Worm (Caenorhabditis elegans): Measurements from ENCODE around the gene M60.7.

The M60.7 gene

ce11 chrX:8231858-8232257, 29.1 kb downstream of the M60.7 start, which contains the start of gene K02A6.3 (continued):
- TF ChIP-seq somi-1 (GFP tag; optimal IDR thresholded peaks at IDR 0.05) (peak; percentile 86), xnd-1 (tag; optimal IDR thresholded peaks at IDR 0.05) (no peak), F22D6.2 (tag; optimal IDR thresholded peaks at IDR 0.05) (peak; percentile 78), ztf-3 (GFP tag; optimal IDR thresholded peaks at IDR 0.05) (peak; percentile 25), madf-10 (tag; optimal IDR thresholded peaks at IDR 0.05) (peak; percentile 63), cebp-2 (GFP tag; IDR thresholded peaks at IDR 0.05) (no peak), ceh-27 (GFP tag; optimal IDR thresholded peaks at IDR 0.05) (peak; percentile 74), ztf-28 (GFP tag; IDR thresholded peaks at IDR 0.05) (no peak), ama-1 (optimal IDR thresholded peaks at IDR 0.05) (no peak), ama-1 (GFP tag; optimal IDR thresholded peaks at IDR 0.05) (no peak), C17E4.6 (GFP tag; IDR thresholded peaks at IDR 0.05) (no peak), F10E7.11 (tag; optimal IDR thresholded peaks at IDR 0.05) (no peak), T26A5.8 (tag; optimal IDR thresholded peaks at IDR 0.05) (no peak), nhr-27 (tag; optimal IDR thresholded peaks at IDR 0.05) (no peak), ceh-58 (GFP tag; IDR thresholded peaks at IDR 0.05) (no peak), snpc-4 (GFP tag; optimal IDR thresholded peaks at IDR 0.05) (no peak), snpc-4 (tag; optimal IDR thresholded peaks at IDR 0.05) (peak in 2 of 4 experiments; percentile 51), ZK185.1 (tag; optimal IDR thresholded peaks at IDR 0.05; ENCODE audit: poor library complexity, severe bottlenecking) (peak; percentile 69), Y95B8A.8 (GFP tag; IDR thresholded peaks at IDR 0.05) (peak; percentile 57; the same call in 1 of the 2 replicates), nfya-2 (GFP tag; IDR thresholded peaks at IDR 0.05) (no peak), ztf-26 (tag; optimal IDR thresholded peaks at IDR 0.05) (peak; percentile 90), dpl-1 (GFP tag; optimal IDR thresholded peaks at IDR 0.05) (no peak), zim-3 (tag; optimal IDR thresholded peaks at IDR 0.05) (no peak), nhr-179 (tag; optimal IDR thresholded peaks at IDR 0.05) (no peak), let-607 (tag; optimal IDR thresholded peaks at IDR 0.05) (peak; percentile 60 to 70), B0019.2 (GFP tag; conservative IDR thresholded peaks at IDR 0.05) (no peak), Y53G8AR.9 (GFP tag; conservative IDR thresholded peaks at IDR 0.05) (no peak), lin-54 (GFP tag; optimal IDR thresholded peaks at IDR 0.05) (peak; percentile 46), tbx-9 (tag; optimal IDR thresholded peaks at IDR 0.05; ENCODE audit: borderline replicate concordance) (no peak), attf-5 (GFP tag; optimal IDR thresholded peaks at IDR 0.05) (peak; percentile 76), dox-1 (GFP tag; IDR thresholded peaks at IDR 0.05) (peak; percentile 88), tlf-1 (GFP tag; optimal IDR thresholded peaks at IDR 0.05) (peak; percentile 66), Y67H2A.10 (GFP tag; conservative IDR thresholded peaks at IDR 0.05) (no peak), ceh-79 (tag; optimal IDR thresholded peaks at IDR 0.05) (no peak), tbp1 (GFP tag; optimal IDR thresholded peaks at IDR 0.05) (peak; percentile 63), sea-2 (GFP tag; IDR thresholded peaks at IDR 0.05) (no peak), lin-40 (tag; optimal IDR thresholded peaks at IDR 0.05) (peak; percentile 88), die-1 (tag; optimal IDR thresholded peaks at IDR 0.05) (peak; percentile 2), pbrm-1 (GFP tag; IDR thresholded peaks at IDR 0.05) (peak; percentile 60; the same call in 1 of the 2 replicates), unc-130 (GFP tag; optimal IDR thresholded peaks at IDR 0.05) (no peak), madf-3 (GFP tag; IDR thresholded peaks at IDR 0.05) (0 out of 2 replicates have a peak, but pooled peaks have one; percentile 37), rpc-1 (optimal IDR thresholded peaks at IDR 0.05) (no peak), rpc-1 (tag; optimal IDR thresholded peaks at IDR 0.05) (no peak), hmg-1.2 (GFP tag; IDR thresholded peaks at IDR 0.05) (peak; percentile 78), let-526 (GFP tag; IDR thresholded peaks at IDR 0.05) (no peak), D2030.7 (GFP tag; IDR thresholded peaks at IDR 0.05) (no peak), gei-17 (GFP tag; optimal IDR thresholded peaks at IDR 0.05) (peak; percentile 75), Y79H2A.3 (GFP tag; conservative IDR thresholded peaks at IDR 0.05) (no peak), Y53F4B.3 (GFP tag; IDR thresholded peaks at IDR 0.05) (no peak), rcor-1 (GFP tag; IDR thresholded peaks at IDR 0.05) (peak; percentile 21; the same call in 1 of the 2 replicates), madf-8 (GFP tag; conservative IDR thresholded peaks at IDR 0.05) (no peak)
